Fruit fly (Drosophila melanogaster): ENCODE measurements around the gene Ugt302C1.

- no peak for TF ChIP-seq h (optimal IDR thresholded peaks at IDR 0.05)
- no peak for TF ChIP-seq ttk (optimal IDR thresholded peaks at IDR 0.05)
- TF ChIP-seq psq (optimal IDR thresholded peaks at IDR 0.05): no peak
- no peak for TF ChIP-seq Sin3A (optimal IDR thresholded peaks at IDR 0.05)
Measured at dm6 chr3R:11160907-11161306, 4.0 kb downstream of the Ugt302C1 start, which contains the start of gene CG4757.

Measured in Kc167 (cell line).